Fruit fly (Drosophila melanogaster) whole organism, embryonic: ENCODE measurements around the gene CG13928.

Experiments
- Atf6 ChIP-seq: fragments of 200-800 bp; sonication (Bioruptor generic); IDR thresholded peaks from 2 replicates; pipeline ENCODE4 v1.3.6; 2022; ENCODE audit warnings: missing biosample characterization, missing genetic modification characterization
- Bgb ChIP-seq: fragments of 200-800 bp; sonication (Bioruptor generic); IDR thresholded peaks from 2 replicates; pipeline ENCODE4 v1.3.6; 2022; ENCODE audit warnings: missing biosample characterization, missing genetic modification characterization; ENCODE audit not compliant: partially characterized antibody
- CG10147 ChIP-seq: fragments of 200-800 bp; sonication (Bioruptor generic); optimal IDR thresholded peaks from 2 replicates; lab custom pipeline; 2019; ENCODE audit warnings: missing biosample characterization, mild to moderate bottlenecking, missing genetic modification characterization, moderate library complexity
- CG10209 ChIP-seq: fragments of 200-800 bp; sonication (Bioruptor generic); optimal IDR thresholded peaks from 3 replicates; lab custom pipeline; 2017; ENCODE audit warnings: missing biosample characterization, mild to moderate bottlenecking, missing genetic modification characterization, missing genetic modification reagents
- CG12391 ChIP-seq: fragments of 200-800 bp; sonication (Bioruptor generic); optimal IDR thresholded peaks from 3 replicates; lab custom pipeline; 2018; ENCODE audit warnings: missing biosample characterization, mild to moderate bottlenecking, missing genetic modification characterization, moderate library complexity
- CG12659 ChIP-seq: fragments of 200-800 bp; sonication (Bioruptor generic); optimal IDR thresholded peaks from 3 replicates; lab custom pipeline; 2017; ENCODE audit warnings: mild to moderate bottlenecking, missing biosample characterization, missing genetic modification reagents, missing genetic modification characterization
- CG15514 ChIP-seq: fragments of 200-800 bp; sonication (Bioruptor generic); optimal IDR thresholded peaks from 3 replicates; lab custom pipeline; 2017; ENCODE audit warnings: missing biosample characterization, missing genetic modification characterization, mild to moderate bottlenecking, moderate library complexity, missing genetic modification reagents
- CG16779 ChIP-seq: fragments of 200-800 bp; sonication (Bioruptor generic); IDR thresholded peaks from 2 replicates; pipeline ENCODE4 v1.3.6; 2022; ENCODE audit warnings: missing biosample characterization, missing genetic modification characterization
- CG18599 ChIP-seq: fragments of 200-800 bp; sonication (Bioruptor generic); optimal IDR thresholded peaks from 3 replicates; lab custom pipeline; 2017; ENCODE audit warnings: missing biosample characterization, missing genetic modification characterization, mild to moderate bottlenecking, moderate library complexity, missing genetic modification reagents
- CG2120 ChIP-seq: fragments of 200-800 bp; sonication (Bioruptor generic); optimal IDR thresholded peaks from 3 replicates; lab custom pipeline; 2016; ENCODE audit warnings: missing biosample characterization, missing genetic modification characterization
- CG30403 ChIP-seq: fragments of 200-800 bp; sonication (Bioruptor generic); optimal IDR thresholded peaks from 3 replicates; lab custom pipeline; 2016; ENCODE audit warnings: missing biosample characterization, missing genetic modification characterization
- CG32772 ChIP-seq: fragments of 200-800 bp; sonication (Bioruptor generic); IDR thresholded peaks from 2 replicates; pipeline ENCODE4 v1.3.6; 2022; ENCODE audit warnings: missing biosample characterization, missing genetic modification characterization
- CG34422 ChIP-seq: fragments of 200-800 bp; sonication (Bioruptor generic); IDR thresholded peaks from 3 replicates; pipeline ENCODE4 v1.3.6; 2022; ENCODE audit warnings: missing biosample characterization, missing genetic modification characterization
- CG3847 ChIP-seq: fragments of 200-800 bp; sonication (Bioruptor generic); IDR thresholded peaks from 2 replicates; pipeline ENCODE4 v1.3.6; 2022; ENCODE audit warnings: missing biosample characterization, missing genetic modification characterization
- CG4282 ChIP-seq: fragments of 200-800 bp; sonication (Bioruptor generic); optimal IDR thresholded peaks from 2 replicates; lab custom pipeline; 2016; ENCODE audit warnings: missing biosample characterization, missing genetic modification characterization
- CG6654 ChIP-seq: fragments of 200-800 bp; sonication (Bioruptor generic); optimal IDR thresholded peaks from 2 replicates; lab custom pipeline; 2017; ENCODE audit warnings: missing biosample characterization, mild to moderate bottlenecking, missing genetic modification characterization
- CG6689 ChIP-seq: fragments of 200-800 bp; sonication (Bioruptor generic); IDR thresholded peaks from 2 replicates; pipeline ENCODE4 v1.3.6; 2022; ENCODE audit warnings: missing biosample characterization, missing genetic modification characterization
- CG7556 ChIP-seq: fragments of 200-800 bp; sonication (Bioruptor generic); optimal IDR thresholded peaks from 2 replicates; lab custom pipeline; 2017; ENCODE audit warnings: missing biosample characterization, mild to moderate bottlenecking, missing genetic modification characterization
- CoRest ChIP-seq: fragments of 200-800 bp; sonication (Bioruptor generic); optimal IDR thresholded peaks from 3 replicates; lab custom pipeline; 2018; ENCODE audit warnings: missing biosample characterization, mild to moderate bottlenecking, missing genetic modification characterization, moderate library complexity
- D19B ChIP-seq: fragments of 200-800 bp; sonication (Bioruptor generic); optimal IDR thresholded peaks from 2 replicates; lab custom pipeline; 2017; ENCODE audit warnings: missing biosample characterization, mild to moderate bottlenecking, missing genetic modification characterization
- Dfd ChIP-seq, 2 experiments: fragments of >200 bp; optimal IDR thresholded peaks; 2 replicates each; lab custom pipeline; 2017; ENCODE audit warnings: missing biosample characterization in 2 of 2, missing genetic modification characterization in 2 of 2
- HLH3B ChIP-seq: fragments of 200-800 bp; sonication (Bioruptor generic); IDR thresholded peaks from 2 replicates; pipeline ENCODE4 v1.3.6; 2022; ENCODE audit warnings: missing biosample characterization, missing genetic modification characterization
- Hmr ChIP-seq: fragments of 200-800 bp; sonication (Bioruptor generic); optimal IDR thresholded peaks from 3 replicates; lab custom pipeline; 2017; ENCODE audit warnings: mild to moderate bottlenecking, missing biosample characterization, missing genetic modification reagents, missing genetic modification characterization
- Hr51 ChIP-seq, 2 experiments: fragments of 200-800 bp; sonication (Bioruptor generic); optimal IDR thresholded peaks; 2 replicates in 1 of 2; 3 replicates in 1 of 2; lab custom pipeline; 2016 to 2018; ENCODE audit warnings: missing biosample characterization in 2 of 2, missing genetic modification characterization in 2 of 2, mild to moderate bottlenecking in 1 of 2, moderate library complexity in 1 of 2
- Neu2 ChIP-seq: fragments of 200-800 bp; sonication (Bioruptor generic); optimal IDR thresholded peaks from 3 replicates; lab custom pipeline; 2016; ENCODE audit warnings: missing biosample characterization, missing genetic modification characterization, borderline replicate concordance
- Rfx ChIP-seq: fragments of 200-800 bp; sonication (Bioruptor generic); IDR thresholded peaks from 2 replicates; pipeline ENCODE4 v1.3.6; 2022; ENCODE audit warnings: missing biosample characterization, missing genetic modification characterization
- Sox102F ChIP-seq: fragments of 200-800 bp; sonication (Bioruptor generic); optimal IDR thresholded peaks from 2 replicates; lab custom pipeline; 2018; ENCODE audit warnings: missing biosample characterization, mild to moderate bottlenecking, missing genetic modification characterization, moderate library complexity
- Sry-δ ChIP-seq: fragments of 200-800 bp; sonication (Bioruptor generic); optimal IDR thresholded peaks from 2 replicates; lab custom pipeline; 2016; ENCODE audit warnings: missing biosample characterization, missing genetic modification characterization
- Xrp1 ChIP-seq: fragments of 200-800 bp; sonication (Bioruptor generic); IDR thresholded peaks from 2 replicates; pipeline ENCODE4 v1.3.6; 2022; ENCODE audit warnings: missing biosample characterization, missing genetic modification characterization
- al ChIP-seq: fragments of 200-800 bp; sonication (Bioruptor generic); IDR thresholded peaks from 2 replicates; pipeline ENCODE4 v1.3.6; 2022; ENCODE audit warnings: missing biosample characterization, missing genetic modification characterization
- ci ChIP-seq: fragments of 200-800 bp; sonication (Bioruptor generic); IDR thresholded peaks from 3 replicates; pipeline ENCODE4 v1.3.6; 2022; ENCODE audit warnings: missing biosample characterization, missing genetic modification characterization
- esg ChIP-seq: fragments of 200-800 bp; sonication (Bioruptor generic); conservative IDR thresholded peaks from 2 replicates; pipeline ENCODE4 v1.3.6; 2022; ENCODE audit warnings: missing biosample characterization, missing genetic modification characterization
- ewg ChIP-seq: fragments of 200-800 bp; sonication (Bioruptor generic); optimal IDR thresholded peaks from 3 replicates; lab custom pipeline; 2017; ENCODE audit warnings: mild to moderate bottlenecking, missing biosample characterization, missing genetic modification reagents, missing genetic modification characterization
- grau ChIP-seq: fragments of 200-800 bp; optimal IDR thresholded peaks from 3 replicates; lab custom pipeline; 2019; ENCODE audit warnings: missing biosample characterization, mild to moderate bottlenecking, missing genetic modification characterization, moderate library complexity
- ham ChIP-seq: fragments of 200-800 bp; sonication (Bioruptor generic); IDR thresholded peaks from 2 replicates; pipeline ENCODE4 v1.3.6; 2022; ENCODE audit warnings: missing biosample characterization, missing genetic modification characterization
- hbn ChIP-seq: fragments of 200-800 bp; sonication (Bioruptor generic); IDR thresholded peaks from 2 replicates; pipeline ENCODE4 v1.3.6; 2022; ENCODE audit warnings: missing biosample characterization, missing genetic modification characterization; ENCODE audit not compliant: partially characterized antibody
- ken ChIP-seq: fragments of 200-800 bp; sonication (Bioruptor generic); IDR thresholded peaks from 3 replicates; pipeline ENCODE4 v1.3.6; 2022; ENCODE audit warnings: missing biosample characterization, missing genetic modification characterization
- lilli ChIP-seq: fragments of 200-800 bp; sonication (Bioruptor generic); optimal IDR thresholded peaks from 3 replicates; lab custom pipeline; 2016; ENCODE audit warnings: missing biosample characterization, missing genetic modification characterization
- pan ChIP-seq, 4 experiments: fragments of >200 bp in 3 of 4; fragments of 200-800 bp in 1 of 4; sonication (Bioruptor generic) in 1 of 4; optimal IDR thresholded peaks in 3 of 4; IDR thresholded peaks in 1 of 4; 2 replicates each; pipeline versions ENCODE4 v1.3.6 to Lab custom; 2017 to 2022; ENCODE audit warnings: missing biosample characterization in 2 of 4, missing genetic modification characterization in 2 of 4, mixed read lengths in 1 of 4
- pho ChIP-seq: fragments of 200-800 bp; sonication (Bioruptor generic); optimal IDR thresholded peaks from 2 replicates; lab custom pipeline; 2016; ENCODE audit warnings: missing biosample characterization, missing genetic modification characterization
- row ChIP-seq: fragments of 200-800 bp; sonication (Bioruptor generic); IDR thresholded peaks from 3 replicates; pipeline ENCODE4 v1.3.6; 2022; ENCODE audit warnings: missing biosample characterization, missing genetic modification characterization
- scrt ChIP-seq: fragments of 200-800 bp; sonication (Bioruptor generic); optimal IDR thresholded peaks from 2 replicates; lab custom pipeline; 2018; ENCODE audit warnings: missing biosample characterization, mild to moderate bottlenecking, missing genetic modification characterization, moderate library complexity
- slbo ChIP-seq: fragments of 200-800 bp; sonication (Bioruptor generic); IDR thresholded peaks from 2 replicates; pipeline ENCODE4 v1.3.6; 2022; ENCODE audit warnings: missing biosample characterization, missing genetic modification characterization
- slp2 ChIP-seq: fragments of 200-800 bp; sonication (Bioruptor generic); optimal IDR thresholded peaks from 2 replicates; lab custom pipeline; 2016; ENCODE audit warnings: missing biosample characterization, missing genetic modification characterization
- stc ChIP-seq: fragments of 200-800 bp; sonication (Bioruptor generic); IDR thresholded peaks from 2 replicates; pipeline ENCODE4 v1.3.6; 2022; ENCODE audit warnings: missing biosample characterization, missing genetic modification characterization
- trem ChIP-seq: fragments of 200-800 bp; optimal IDR thresholded peaks from 3 replicates; lab custom pipeline; 2019; ENCODE audit warnings: missing biosample characterization, mild to moderate bottlenecking, missing genetic modification characterization, moderate library complexity
- vvl ChIP-seq: fragments of 200-800 bp; sonication (Bioruptor generic); IDR thresholded peaks from 2 replicates; pipeline ENCODE4 v1.3.6; 2022; ENCODE audit warnings: missing biosample characterization, missing genetic modification characterization

CG13928 gene

dm6 chr3L:1629064-1629777, 1.0 kb upstream of the CG13928 start, which contains the start of gene GC (continued):
- TF ChIP-seq ham (GFP tag; lab: Robert Waterston, UW) = no peak
- TF ChIP-seq row = peak; percentile 75
- TF ChIP-seq D19B (GFP tag; lab: Kevin White, UChicago) = peak; percentile 60
- peak; percentile 49 for TF ChIP-seq Hmr (GFP tag; lab: Kevin White, UChicago)
- TF ChIP-seq CG15514 (GFP tag; lab: Kevin White, UChicago) = peak; percentile 5
- TF ChIP-seq Neu2 (GFP tag; lab: Kevin White, UChicago) = no peak
- TF ChIP-seq ken (GFP tag; lab: Robert Waterston, UW) = 0 out of 3 replicates have a peak, but pooled peaks have one; percentile 22
- TF ChIP-seq Rfx (GFP tag; lab: Robert Waterston, UW) = 0 out of 2 replicates have a peak, but pooled peaks have one; percentile 13
- peak; percentile 26 for TF ChIP-seq CG10209
- peak; percentile 56 for TF ChIP-seq slbo
- peak; percentile 13 for TF ChIP-seq CG7556 (GFP tag; lab: Kevin White, UChicago)
- TF ChIP-seq Hr51 (GFP tag; optimal IDR thresholded peaks at IDR 0.05; lab: Kevin White, UChicago) = peak in 1 of 2 experiments; percentile 15
- peak; percentile 37; the same call in 1 of the 2 replicates for TF ChIP-seq CG16779
- 0 out of 2 replicates have a peak, but pooled peaks have one; percentile 35 for TF ChIP-seq Atf6 (GFP tag; lab: Robert Waterston, UW)
- TF ChIP-seq ewg = peak; percentile 89
- no peak for TF ChIP-seq CG10147
- no peak for TF ChIP-seq hbn
- 0 out of 2 replicates have a peak, but pooled peaks have one; percentile 4 for TF ChIP-seq CG3847 (GFP tag; lab: Robert Waterston, UW)
- no peak for TF ChIP-seq CG4282 (GFP tag; lab: Kevin White, UChicago)
- TF ChIP-seq trem (tag; lab: Kevin White, UChicago) = no peak
- TF ChIP-seq Xrp1 (GFP tag; lab: Robert Waterston, UW) = 0 out of 2 replicates have a peak, but pooled peaks have one; percentile 14
- TF ChIP-seq CG18599 (GFP tag; lab: Kevin White, UChicago) = peak; percentile 26
- TF ChIP-seq HLH3B (GFP tag; lab: Robert Waterston, UW) = peak; percentile 34; the same call in 1 of the 2 replicates
- TF ChIP-seq CG12659 = peak; percentile 17
- peak; percentile 97 for TF ChIP-seq scrt
- TF ChIP-seq CG30403 (GFP tag; lab: Kevin White, UChicago) = peak; percentile 15
- TF ChIP-seq al = no peak
- peak; percentile 16 for TF ChIP-seq pho (GFP tag; lab: Kevin White, UChicago)
- peak; percentile 26 for TF ChIP-seq grau (tag; lab: Kevin White, UChicago)
- peak; percentile 5 for TF ChIP-seq CoRest (tag; lab: Kevin White, UChicago)
- peak; percentile 32; the same call in 1 of the 2 replicates for TF ChIP-seq esg (GFP tag; lab: Robert Waterston, UW)
- no peak for TF ChIP-seq Dfd (GFP tag; optimal IDR thresholded peaks at IDR 0.05; lab: Kevin White, UChicago)
- no peak for TF ChIP-seq slp2 (GFP tag; lab: Kevin White, UChicago)
- no peak for TF ChIP-seq pan (optimal IDR thresholded peaks at IDR 0.05; lab: Kevin White, UChicago)
- TF ChIP-seq pan (GFP tag; optimal IDR thresholded peaks at IDR 0.05 in 1 of 2, IDR thresholded peaks at IDR 0.05 in 1 of 2) = peak in 1 of 2 experiments; percentile 39
- peak; percentile 32; the same call in 1 of the 2 replicates for TF ChIP-seq CG6689 (GFP tag; lab: Robert Waterston, UW)
- TF ChIP-seq CG34422 (GFP tag; lab: Robert Waterston, UW) = no peak; the same call in 2 of the 3 replicates
- peak; percentile 47; the same call in 1 of the 2 replicates for TF ChIP-seq CG32772 (GFP tag; lab: Robert Waterston, UW)
- peak; percentile 47 for TF ChIP-seq stc (GFP tag; lab: Robert Waterston, UW)
- TF ChIP-seq CG12391 = peak; percentile 4
- peak; percentile 49 for TF ChIP-seq lilli
- peak; percentile 69 for TF ChIP-seq CG2120 (GFP tag; lab: Kevin White, UChicago)
- no peak for TF ChIP-seq Sry-δ (GFP tag; lab: Kevin White, UChicago)
- TF ChIP-seq Sox102F (GFP tag; lab: Kevin White, UChicago) = peak; percentile 26
- TF ChIP-seq Bgb = peak; percentile 37; the same call in 1 of the 2 replicates
- peak; percentile 46; the same call in 1 of the 2 replicates for TF ChIP-seq vvl (GFP tag; lab: Robert Waterston, UW)
- TF ChIP-seq CG6654 = no peak
- peak; percentile 39; the same call in 1 of the 3 replicates for TF ChIP-seq ci
